Fruit fly (Drosophila melanogaster) whole organism, prepupa: ENCODE data around the gene Hrd3.

Experiments used
- Blimp-1 ChIP-seq: fragments of 200-800 bp; sonication (Bioruptor generic); optimal IDR thresholded peaks from 3 replicates; lab custom pipeline; 2017; ENCODE audit warnings: missing biosample characterization, missing genetic modification characterization, mild to moderate bottlenecking, moderate library complexity, missing genetic modification reagents
- CG16779 ChIP-seq: fragments of 200-800 bp; sonication (Bioruptor generic); optimal IDR thresholded peaks from 3 replicates; lab custom pipeline; 2017; ENCODE audit warnings: missing biosample characterization, mild to moderate bottlenecking, missing genetic modification characterization
- CG34406 ChIP-seq: fragments of 200-800 bp; sonication (Bioruptor generic); optimal IDR thresholded peaks from 3 replicates; lab custom pipeline; 2016; ENCODE audit warnings: missing biosample characterization, missing genetic modification characterization
- CG6854 ChIP-seq: fragments of 200-800 bp; sonication (Bioruptor generic); optimal IDR thresholded peaks from 2 replicates; lab custom pipeline; 2017; ENCODE audit warnings: missing biosample characterization, mild to moderate bottlenecking, missing genetic modification characterization
- Hr38 ChIP-seq: sonication (Bioruptor generic); optimal IDR thresholded peaks from 2 replicates; lab custom pipeline; 2016; ENCODE audit warnings: missing biosample characterization, missing genetic modification characterization
- Lpt ChIP-seq: fragments of 200-800 bp; sonication (Bioruptor generic); optimal IDR thresholded peaks from 3 replicates; lab custom pipeline; 2016; ENCODE audit warnings: missing biosample characterization, missing genetic modification characterization
- Sox15 ChIP-seq: fragments of 200-800 bp; sonication (Bioruptor generic); optimal IDR thresholded peaks from 3 replicates; lab custom pipeline; 2016; ENCODE audit warnings: missing biosample characterization, missing genetic modification characterization
- dac ChIP-seq: fragments of 200-800 bp; sonication (Bioruptor generic); optimal IDR thresholded peaks from 2 replicates; lab custom pipeline; 2017; ENCODE audit warnings: missing biosample characterization, mild to moderate bottlenecking, missing genetic modification characterization
- eg ChIP-seq: fragments of 200-800 bp; sonication (Bioruptor generic); IDR thresholded peaks from 3 replicates; pipeline ENCODE4 v1.3.6; 2022; ENCODE audit warnings: missing biosample characterization, missing genetic modification characterization
- fd59A ChIP-seq: fragments of 200-800 bp; sonication (Bioruptor generic); optimal IDR thresholded peaks from 2 replicates; lab custom pipeline; 2017; ENCODE audit warnings: missing biosample characterization, mild to moderate bottlenecking, missing genetic modification characterization, missing genetic modification reagents
- fd85E ChIP-seq: fragments of 200-800 bp; sonication (Bioruptor generic); optimal IDR thresholded peaks from 3 replicates; lab custom pipeline; 2016; ENCODE audit warnings: missing biosample characterization, missing genetic modification characterization

- no peak for TF ChIP-seq dac (GFP tag; lab: Kevin White, UChicago)
- no peak for TF ChIP-seq Sox15 (GFP tag; lab: Kevin White, UChicago)
- no peak for TF ChIP-seq CG34406 (GFP tag; lab: Kevin White, UChicago)
- no peak for TF ChIP-seq eg (GFP tag; lab: Robert Waterston, UW)
- TF ChIP-seq Blimp-1 (GFP tag; lab: Kevin White, UChicago) = no peak
- TF ChIP-seq fd59A (GFP tag; lab: Kevin White, UChicago) = no peak
- no peak for TF ChIP-seq Lpt (GFP tag; lab: Kevin White, UChicago)
- TF ChIP-seq fd85E (GFP tag; lab: Kevin White, UChicago) = no peak
- TF ChIP-seq Hr38 (GFP tag; lab: Kevin White, UChicago) = no peak
- TF ChIP-seq CG6854 = no peak
- TF ChIP-seq CG16779 = no peak
Measured at dm6 chr3R:23732533-23732932, 25.8 kb downstream of the Hrd3 start.
